Worm (Caenorhabditis elegans): ENCODE data around the gene hpo-15.
"Not testable (repeated sequence)": the region's sequence is repeated elsewhere in the genome, so short reads cannot be mapped to it uniquely, and the experiment has no call there.

Gene hpo-15

ce11 chrV:5511720-5512119 is 1.9 kb downstream of the hpo-15 start:
- TF ChIP-seq dao-5 (tag; optimal IDR thresholded peaks at IDR 0.05), result no peak

DNA sequence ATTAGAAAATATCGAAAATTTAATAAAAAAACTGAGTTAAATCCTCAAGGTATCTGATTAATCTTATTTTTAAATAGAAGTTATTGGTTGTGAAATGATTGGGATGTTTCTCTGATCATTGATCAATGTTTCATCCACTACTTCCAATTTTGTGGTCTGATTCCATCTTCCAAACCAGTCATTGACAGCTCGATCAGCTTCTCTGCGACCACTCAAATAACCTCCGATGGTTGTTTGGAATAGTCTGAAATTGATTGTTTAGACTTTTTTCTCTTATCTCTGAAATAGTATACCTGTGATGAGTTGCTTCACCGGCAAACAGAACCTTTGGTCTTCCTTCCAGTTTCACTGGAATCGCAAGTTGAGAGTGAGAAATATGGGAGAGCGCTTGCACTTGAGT is 3.7 kb downstream of the hpo-15 start:
- TF ChIP-seq dao-5 (tag; optimal IDR thresholded peaks at IDR 0.05) (no peak), him-1 (tag; optimal IDR thresholded peaks at IDR 0.05) (no peak), W03F9.2 (tag; optimal IDR thresholded peaks at IDR 0.05) (no peak)

DNA sequence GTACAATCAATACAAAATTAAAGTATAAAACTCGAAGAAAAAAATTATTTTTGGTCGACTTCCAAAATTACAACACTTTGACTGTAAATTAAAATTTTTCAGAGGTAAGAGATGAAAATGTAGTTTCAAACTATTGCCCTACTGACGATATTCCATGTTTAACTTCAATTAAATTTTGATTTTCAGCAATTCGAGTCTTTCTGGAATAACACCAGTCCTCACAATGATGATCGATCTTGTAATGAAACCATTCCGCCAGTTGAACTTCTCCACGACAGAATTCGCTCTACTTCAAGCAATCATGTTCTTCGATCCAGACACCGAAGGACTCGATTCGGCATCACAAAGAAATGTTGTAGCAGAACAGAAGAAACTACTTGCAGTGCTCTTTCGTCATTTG is 4.5 kb downstream of the hpo-15 start:
- no peak for TF ChIP-seq W03F9.2 (tag; optimal IDR thresholded peaks at IDR 0.05)
- TF ChIP-seq him-1 (tag; optimal IDR thresholded peaks at IDR 0.05), result no peak

ce11 chrV:5504807-5505442 is 8.7 kb downstream of the hpo-15 start, which contains the start of the genes dnj-19 and nhr-47:
dnj-19 (minus strand) TSS chrV:5504857.
nhr-47 (plus strand) TSS chrV:5505253.
- TF ChIP-seq him-1 (tag; optimal IDR thresholded peaks at IDR 0.05) (peak; percentile 59), W03F9.2 (tag; optimal IDR thresholded peaks at IDR 0.05) (peak; percentile 76), dao-5 (tag; optimal IDR thresholded peaks at IDR 0.05) (no peak)

ce11 chrV:5504295-5504694 is 9.3 kb downstream of the hpo-15 start:
- no peak for TF ChIP-seq dao-5 (tag; optimal IDR thresholded peaks at IDR 0.05)

DNA sequence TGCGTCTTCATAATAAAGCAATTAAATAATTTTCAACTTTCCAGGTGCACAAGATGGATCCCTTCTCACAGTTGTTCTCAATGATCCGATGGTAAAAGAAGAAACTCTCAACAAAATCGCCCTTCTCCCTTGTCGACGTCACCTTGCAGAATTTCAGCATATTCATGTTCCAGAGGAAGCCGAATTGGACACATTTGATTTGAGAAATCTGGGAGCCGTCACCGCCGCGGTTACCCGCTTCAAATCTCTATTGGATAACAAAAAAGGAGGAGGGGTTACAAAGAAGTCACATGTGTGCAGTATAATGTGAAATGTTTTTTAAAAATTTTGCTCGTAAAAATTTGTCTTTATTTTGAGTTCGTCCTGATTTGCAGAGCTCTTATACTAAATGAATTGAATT is 10.9 kb downstream of the hpo-15 start:
- no peak for TF ChIP-seq him-1 (tag; optimal IDR thresholded peaks at IDR 0.05)
- TF ChIP-seq W03F9.2 (tag; optimal IDR thresholded peaks at IDR 0.05), result no peak
- no peak for TF ChIP-seq dao-5 (tag; optimal IDR thresholded peaks at IDR 0.05)

DNA sequence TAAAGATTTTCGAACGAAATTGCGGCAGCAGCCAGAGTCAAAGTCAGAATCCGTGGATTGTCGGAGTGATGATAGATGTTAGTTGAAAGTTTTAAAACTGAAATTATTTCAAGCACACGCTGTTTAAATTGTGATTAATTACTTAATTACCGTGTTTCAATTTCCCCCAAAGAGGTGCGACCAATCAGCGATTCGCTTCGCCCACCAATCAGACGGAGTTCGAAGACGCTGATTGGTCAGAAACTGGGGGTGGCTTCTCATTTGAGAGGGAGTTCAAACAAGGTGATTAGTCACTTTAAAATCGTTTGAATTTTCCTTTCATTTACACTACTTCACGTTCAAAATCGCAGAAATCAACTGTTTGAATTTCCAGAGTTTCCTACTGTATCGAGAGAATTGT is 14.2 kb downstream of the hpo-15 start:
- TF ChIP-seq dao-5 (tag; optimal IDR thresholded peaks at IDR 0.05), result no peak
- no peak for TF ChIP-seq W03F9.2 (tag; optimal IDR thresholded peaks at IDR 0.05)
- no peak for TF ChIP-seq him-1 (tag; optimal IDR thresholded peaks at IDR 0.05)

DNA sequence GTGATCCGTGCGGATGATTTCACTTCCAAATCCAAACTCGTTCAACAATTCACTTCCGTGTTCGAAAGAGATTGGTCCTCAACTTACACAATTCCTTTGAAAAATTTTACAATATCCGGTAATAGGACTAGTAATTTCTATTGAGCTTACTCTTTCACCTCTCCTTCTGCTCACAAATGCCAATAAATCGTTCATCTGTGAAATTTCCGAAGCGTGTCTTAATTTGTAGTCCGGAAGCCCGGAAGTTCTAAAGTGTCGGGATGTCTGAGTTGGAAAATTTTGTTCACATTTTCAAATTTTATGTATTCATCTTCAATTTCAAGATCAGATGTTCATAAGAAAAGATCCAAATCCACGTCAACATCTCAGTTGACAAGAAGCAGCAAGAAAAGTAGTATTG is 20.2 kb downstream of the hpo-15 start, which contains the start of gene T05C3.2:
Gene T05C3.2, plus strand, starts transcription at position 301 of the 400 bp plus-strand sequence.
- no peak for TF ChIP-seq him-1 (tag; optimal IDR thresholded peaks at IDR 0.05)

DNA sequence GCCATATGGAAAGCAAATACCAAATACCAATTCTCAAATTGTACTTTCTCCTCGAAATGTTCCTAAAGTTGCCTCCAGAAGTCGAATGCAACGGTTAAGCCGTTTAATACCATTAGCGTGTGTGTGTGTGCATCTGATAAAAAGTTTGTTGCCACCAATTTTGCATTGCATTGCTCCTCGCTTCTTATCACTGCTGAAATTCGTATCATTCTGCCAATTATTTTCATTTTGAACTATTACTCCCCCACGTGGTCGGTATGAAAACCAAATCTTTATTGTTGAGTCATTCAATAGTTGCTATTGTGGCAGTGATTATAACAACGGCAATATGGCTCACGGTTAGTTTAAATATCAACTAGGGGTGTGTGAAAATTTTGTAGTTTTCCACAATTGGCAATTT is 23.4 kb downstream of the hpo-15 start, which contains the start of gene T05C3.6:
Gene T05C3.6, plus strand, starts transcription at position 241 of the 400 bp plus-strand sequence.
- no peak for TF ChIP-seq dao-5 (tag; optimal IDR thresholded peaks at IDR 0.05)
- TF ChIP-seq him-1 (tag; optimal IDR thresholded peaks at IDR 0.05), result no peak
- TF ChIP-seq W03F9.2 (tag; optimal IDR thresholded peaks at IDR 0.05), result no peak

DNA sequence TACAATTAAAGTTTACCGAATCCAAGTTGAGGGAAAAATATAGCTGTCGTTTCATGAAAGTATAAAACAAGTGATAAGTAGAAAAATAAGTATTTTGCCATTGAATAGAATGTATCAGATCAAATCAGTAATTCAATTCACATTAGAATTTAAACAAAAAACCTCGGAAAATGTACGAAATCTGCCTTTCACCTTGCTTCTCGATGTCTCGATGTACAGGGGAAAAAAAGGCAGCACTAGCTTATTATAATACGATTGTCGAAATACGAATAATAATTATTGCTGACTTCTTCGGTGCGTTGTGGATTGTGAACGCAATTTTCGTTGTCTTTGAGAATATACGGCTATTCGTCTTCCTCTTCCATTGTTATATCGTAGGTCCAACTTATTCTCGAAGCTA is 24.9 kb downstream of the hpo-15 start, which contains the start of gene grl-18:
Gene grl-18, minus strand, starts transcription at position 101 of the 400 bp plus-strand sequence.
- TF ChIP-seq him-1 (tag; optimal IDR thresholded peaks at IDR 0.05) (no peak), W03F9.2 (tag; optimal IDR thresholded peaks at IDR 0.05) (no peak), dao-5 (tag; optimal IDR thresholded peaks at IDR 0.05) (no peak)

DNA sequence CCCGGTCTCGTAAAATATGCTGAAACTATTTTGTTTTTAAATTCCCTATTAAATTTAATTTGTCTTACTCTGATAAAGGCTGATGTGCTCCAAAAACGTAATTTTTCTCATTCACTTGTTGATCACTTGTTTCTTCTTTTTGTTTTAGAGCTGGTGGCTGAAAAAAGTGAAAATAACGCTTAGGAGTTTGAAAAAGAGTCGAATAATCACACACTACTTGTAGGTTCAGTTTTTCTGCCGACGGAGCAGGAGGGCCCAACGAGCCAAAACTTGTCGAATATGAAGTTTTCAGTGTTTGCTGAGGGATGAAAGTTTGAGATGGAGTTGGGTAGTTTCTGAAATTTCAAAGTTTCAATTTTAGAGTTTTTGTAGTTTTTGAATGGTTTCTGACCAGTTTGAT is 26.4 kb downstream of the hpo-15 start:
- TF ChIP-seq him-1 (tag; optimal IDR thresholded peaks at IDR 0.05) (no peak), W03F9.2 (tag; optimal IDR thresholded peaks at IDR 0.05) (no peak), dao-5 (tag; optimal IDR thresholded peaks at IDR 0.05) (no peak)

DNA sequence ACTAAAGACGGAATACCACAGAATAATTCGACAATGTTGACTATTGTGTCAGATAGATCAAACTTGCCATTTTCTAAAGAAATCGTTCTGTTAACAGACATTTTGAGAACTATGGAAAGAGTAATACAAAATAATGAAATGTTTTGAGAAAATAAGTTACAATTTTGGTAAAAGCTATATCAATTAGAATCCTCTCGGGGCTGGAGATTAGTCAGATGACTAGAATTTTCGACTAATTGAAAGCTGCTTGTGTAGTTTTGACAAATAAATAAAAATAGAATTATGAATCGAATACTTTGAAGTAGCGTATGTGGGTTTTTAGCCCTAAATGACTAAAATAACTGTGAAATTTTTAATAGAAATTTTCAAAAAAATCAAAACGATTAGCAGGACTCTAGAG is 28.8 kb downstream of the hpo-15 start, which contains the start of gene srg-65:
Gene srg-65, minus strand, starts transcription at position 101 of the 400 bp plus-strand sequence.
- no peak for TF ChIP-seq dao-5 (tag; optimal IDR thresholded peaks at IDR 0.05)
- TF ChIP-seq W03F9.2 (tag; optimal IDR thresholded peaks at IDR 0.05), result no peak
- no peak for TF ChIP-seq him-1 (tag; optimal IDR thresholded peaks at IDR 0.05)

ce11 chrV:5482315-5482714 is 31.3 kb downstream of the hpo-15 start, which contains the start of gene srg-66:
srg-66 (minus strand) TSS chrV:5482415.
- TF ChIP-seq him-1 (tag; optimal IDR thresholded peaks at IDR 0.05) (no peak), W03F9.2 (tag; optimal IDR thresholded peaks at IDR 0.05) (no peak), dao-5 (tag; optimal IDR thresholded peaks at IDR 0.05) (no peak)

ce11 chrV:5477719-5478118 is 35.9 kb downstream of the hpo-15 start:
- TF ChIP-seq W03F9.2 (tag; optimal IDR thresholded peaks at IDR 0.05) (no peak), him-1 (tag; optimal IDR thresholded peaks at IDR 0.05) (no peak), dao-5 (tag; optimal IDR thresholded peaks at IDR 0.05) (no peak)

- TF ChIP-seq dao-5, him-1, W03F9.2 (tag; optimal IDR thresholded peaks at IDR 0.05): not testable (repeated sequence)
These were observed 42.7 kb downstream of the hpo-15 start, which contains the start of gene ZC317.7 for ce11 chrV:5470930-5471329. ZC317.7 (minus strand) TSS chrV:5471030.
